Worm (Caenorhabditis elegans) whole organism, mixed stage, embryonic: Measurements from ENCODE around the gene srg-67.

ENCODE experiments used
- M03D4.4 ChIP-seq: sonication (generic microtip); optimal IDR thresholded peaks from 2 replicates; lab custom pipeline; 2017; ENCODE audit warnings: mild to moderate bottlenecking, missing genetic modification characterization, missing compliant biosample characterization
- blmp-1 ChIP-seq: fragments of 150-350 bp; optimal IDR thresholded peaks from 2 replicates; lab custom pipeline; 2014; ENCODE audit warnings: missing biosample characterization, missing genetic modification characterization
- ces-1 ChIP-seq: fragments of 150-350 bp; optimal IDR thresholded peaks from 2 replicates; lab custom pipeline; 2014; ENCODE audit warnings: missing biosample characterization, missing genetic modification reagents, missing genetic modification characterization
- elt-3 ChIP-seq: fragments of 150-350 bp; optimal IDR thresholded peaks from 2 replicates; lab custom pipeline; 2014; ENCODE audit warnings: missing biosample characterization, missing genetic modification characterization
- lin-13 ChIP-seq: fragments of 150-350 bp; optimal IDR thresholded peaks from 2 replicates; lab custom pipeline; 2014; ENCODE audit warnings: missing biosample characterization, missing genetic modification characterization
- lin-32 ChIP-seq: fragments of 200-800 bp; sonication (Bioruptor generic); optimal IDR thresholded peaks from 2 replicates; lab custom pipeline; 2018; ENCODE audit warnings: mild to moderate bottlenecking, missing genetic modification characterization, missing compliant biosample characterization
- nhr-12 ChIP-seq: fragments of 150-350 bp; optimal IDR thresholded peaks from 2 replicates; lab custom pipeline; 2014; ENCODE audit warnings: missing biosample characterization, missing genetic modification characterization
- nhr-237 ChIP-seq: fragments of 150-350 bp; optimal IDR thresholded peaks from 2 replicates; lab custom pipeline; 2014; ENCODE audit warnings: missing biosample characterization, missing genetic modification characterization
- nhr-28 ChIP-seq: fragments of 150-350 bp; optimal IDR thresholded peaks from 2 replicates; lab custom pipeline; 2014; ENCODE audit warnings: missing biosample characterization, missing genetic modification characterization
- pha-4 ChIP-seq: fragments of 150-350 bp; optimal IDR thresholded peaks from 2 replicates; lab custom pipeline; 2018; ENCODE audit warnings: missing biosample characterization, missing genetic modification reagents, missing genetic modification characterization
- snpc-4 ChIP-seq: fragments of 150-350 bp; optimal IDR thresholded peaks from 2 replicates; lab custom pipeline; 2014; ENCODE audit warnings: missing biosample characterization, missing genetic modification characterization
- tbx-8 ChIP-seq: fragments of 200-800 bp; sonication (Bioruptor generic); optimal IDR thresholded peaks from 2 replicates; lab custom pipeline; 2018; ENCODE audit warnings: mild to moderate bottlenecking, missing genetic modification characterization, moderate library complexity, missing compliant biosample characterization
- unc-62 ChIP-seq: fragments of 150-350 bp; optimal IDR thresholded peaks from 2 replicates; lab custom pipeline; 2014; ENCODE audit warnings: missing biosample characterization, missing genetic modification reagents, missing genetic modification characterization
- ztf-11 ChIP-seq: fragments of 150-350 bp; optimal IDR thresholded peaks from 2 replicates; lab custom pipeline; 2014; ENCODE audit warnings: missing biosample characterization, missing genetic modification characterization

ce11 chrV:5412808-5413405, 49.9 kb downstream of the srg-67 start, which contains the start of gene F08F3.10:
- TF ChIP-seq nhr-12 (tag; lab: Kevin White, UChicago) (no peak), ztf-11 (tag; lab: Kevin White, UChicago) (no peak), pha-4 (tag; lab: Kevin White, UChicago) (no peak), unc-62 (GFP tag; lab: Kevin White, UChicago) (no peak), blmp-1 (no peak), nhr-28 (tag; lab: Kevin White, UChicago) (no peak), lin-13 (tag; lab: Kevin White, UChicago) (no peak), snpc-4 (tag; lab: Kevin White, UChicago) (no peak), lin-32 (GFP tag; lab: Kevin White, UChicago) (no peak), elt-3 (no peak), M03D4.4 (no peak), nhr-237 (no peak), ces-1 (GFP tag; lab: Kevin White, UChicago) (no peak), tbx-8 (GFP tag; lab: Kevin White, UChicago) (no peak)
